Fruit fly (Drosophila melanogaster): ENCODE data around the gene primo-1.

Gene primo-1

DNA sequence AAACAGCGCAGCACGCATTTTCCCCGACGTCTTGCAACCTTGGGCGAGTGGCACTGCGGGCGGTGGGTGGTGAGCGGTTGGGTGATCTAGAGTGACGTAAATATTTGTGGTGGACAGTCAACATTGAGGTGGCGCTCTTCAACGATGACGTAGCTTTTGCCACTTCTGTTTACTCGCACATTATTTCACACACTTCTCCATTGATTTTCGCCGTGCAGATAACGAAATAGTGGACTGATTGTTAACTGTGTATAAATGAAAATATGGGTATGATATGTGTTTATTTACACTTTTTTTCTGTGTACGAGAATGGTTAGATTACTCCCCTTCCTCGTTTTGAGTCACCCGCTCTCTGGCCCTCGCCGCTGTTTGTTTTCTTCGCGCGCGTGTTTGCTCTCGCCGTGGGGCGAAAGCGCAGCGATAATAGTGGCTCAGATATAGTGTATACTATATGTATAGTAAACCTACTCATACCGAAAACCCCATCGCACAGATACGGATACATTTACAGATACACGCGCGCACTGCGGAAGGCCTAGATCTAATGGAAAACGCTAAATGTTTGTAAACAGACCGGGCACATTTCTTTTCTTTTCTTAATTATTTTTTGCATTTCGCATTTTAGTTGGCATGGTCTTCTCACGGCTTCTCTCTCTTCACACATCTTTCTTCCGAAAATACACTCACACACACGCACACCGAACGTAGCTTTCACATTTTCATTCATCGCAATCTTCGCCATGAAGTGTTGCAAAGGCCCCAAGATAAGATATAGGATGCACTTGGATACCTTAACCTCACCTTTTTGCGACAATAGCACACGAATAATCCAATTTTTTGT lies 25.0 kb downstream of the primo-1 start, which contains the start of gene omd (continued):
- peak; percentile 52; the same call in 1 of the 2 replicates for TF ChIP-seq chm (GFP tag; IDR thresholded peaks at IDR 0.05)
- TF ChIP-seq CG12219 (GFP tag; optimal IDR thresholded peaks at IDR 0.05), result peak; percentile 61
- peak; percentile 49 for TF ChIP-seq Xbp1 (GFP tag; optimal IDR thresholded peaks at IDR 0.05)
- no peak; the same call in 1 of the 2 replicates for TF ChIP-seq Ravus (GFP tag; IDR thresholded peaks at IDR 0.05)
- TF ChIP-seq CG6254 (GFP tag; optimal IDR thresholded peaks at IDR 0.05), result peak; percentile 61
- TF ChIP-seq toy (GFP tag; IDR thresholded peaks at IDR 0.05), result no peak
- peak; percentile 75 for TF ChIP-seq CG13296 (GFP tag; optimal IDR thresholded peaks at IDR 0.05)
- TF ChIP-seq CG17361 (GFP tag; IDR thresholded peaks at IDR 0.05), result no peak
- TF ChIP-seq NC2β (GFP tag; optimal IDR thresholded peaks at IDR 0.05), result peak; percentile 64
- TF ChIP-seq otp (GFP tag; IDR thresholded peaks at IDR 0.05), result peak; percentile 75; the same call in 1 of the 3 replicates
- no peak for TF ChIP-seq PHDP (tag; optimal IDR thresholded peaks at IDR 0.05)
- TF ChIP-seq CG4360 (GFP tag; IDR thresholded peaks at IDR 0.05), result peak; percentile 62
- no peak for TF ChIP-seq CG17568 (GFP tag; optimal IDR thresholded peaks at IDR 0.05)
- peak; percentile 60 for TF ChIP-seq CG1529 (GFP tag; optimal IDR thresholded peaks at IDR 0.05)
- no peak for TF ChIP-seq gt (GFP tag; IDR thresholded peaks at IDR 0.05)
- TF ChIP-seq dysf (GFP tag; IDR thresholded peaks at IDR 0.05), result peak; percentile 60; the same call in 2 of the 3 replicates
- peak; percentile 56; the same call in 1 of the 2 replicates for TF ChIP-seq CG10959 (GFP tag; IDR thresholded peaks at IDR 0.05)
- TF ChIP-seq hkb (optimal IDR thresholded peaks at IDR 0.05), result no peak
- TF ChIP-seq hkb (GFP tag; IDR thresholded peaks at IDR 0.05), result peak; percentile 77
- peak; percentile 56 for TF ChIP-seq CG13775 (GFP tag; optimal IDR thresholded peaks at IDR 0.05)
- TF ChIP-seq CG30020 (tag; optimal IDR thresholded peaks at IDR 0.05), result no peak
- no peak for TF ChIP-seq stc (GFP tag; IDR thresholded peaks at IDR 0.05)
- peak; percentile 25 for TF ChIP-seq Hr3 (GFP tag; optimal IDR thresholded peaks at IDR 0.05)
- TF ChIP-seq unc-4 (GFP tag; IDR thresholded peaks at IDR 0.05; ENCODE audit: partially characterized antibody), result no peak
- no peak for TF ChIP-seq emc (GFP tag; optimal IDR thresholded peaks at IDR 0.05)
- 0 out of 3 replicates have a peak, but pooled peaks have one; percentile 7 for TF ChIP-seq Mrtf (GFP tag; IDR thresholded peaks at IDR 0.05)
- TF ChIP-seq HmgZ (tag; optimal IDR thresholded peaks at IDR 0.05), result peak; percentile 71
- TF ChIP-seq CG11398 (GFP tag; optimal IDR thresholded peaks at IDR 0.05), result peak; percentile 31
- TF ChIP-seq HLHmδ (GFP tag; optimal IDR thresholded peaks at IDR 0.05), result peak; percentile 30
- peak; percentile 24 for TF ChIP-seq ERR (GFP tag; optimal IDR thresholded peaks at IDR 0.05)
- TF ChIP-seq tna (GFP tag; IDR thresholded peaks at IDR 0.05; ENCODE audit: partially characterized antibody), result no peak
- peak; percentile 54 for TF ChIP-seq CG16863 (GFP tag; optimal IDR thresholded peaks at IDR 0.05)
- peak; percentile 18; the same call in 1 of the 2 replicates for TF ChIP-seq ssp (GFP tag; IDR thresholded peaks at IDR 0.05)
- TF ChIP-seq CG8290 (GFP tag; optimal IDR thresholded peaks at IDR 0.05), result no peak
- peak in 1 of 2 experiments; percentile 51 for TF ChIP-seq CG8290 (tag; optimal IDR thresholded peaks at IDR 0.05)
- no peak for TF ChIP-seq nau (GFP tag; optimal IDR thresholded peaks at IDR 0.05)
- TF ChIP-seq Meics (GFP tag; optimal IDR thresholded peaks at IDR 0.05), result peak; percentile 66
- peak; percentile 52 for TF ChIP-seq CG14965 (GFP tag; optimal IDR thresholded peaks at IDR 0.05; ENCODE audit: borderline replicate concordance)
- no peak for TF ChIP-seq gfzf (GFP tag; optimal IDR thresholded peaks at IDR 0.05)
- TF ChIP-seq CG5180 (GFP tag; optimal IDR thresholded peaks at IDR 0.05), result no peak
- TF ChIP-seq Lhr (GFP tag; optimal IDR thresholded peaks at IDR 0.05), result no peak
- TF ChIP-seq Poxn (GFP tag; IDR thresholded peaks at IDR 0.05), result peak; percentile 19; the same call in 1 of the 2 replicates
- no peak for TF ChIP-seq luna (GFP tag; optimal IDR thresholded peaks at IDR 0.05)
- TF ChIP-seq CG1602 (GFP tag; optimal IDR thresholded peaks at IDR 0.05), result peak; percentile 19
- TF ChIP-seq Nf-YC (tag; optimal IDR thresholded peaks at IDR 0.05), result no peak
- peak; percentile 56 for TF ChIP-seq gcm2 (GFP tag; optimal IDR thresholded peaks at IDR 0.05)
- TF ChIP-seq CG8089 (GFP tag; optimal IDR thresholded peaks at IDR 0.05), result peak; percentile 37
- no peak for TF ChIP-seq tio (GFP tag; optimal IDR thresholded peaks at IDR 0.05)
- TF ChIP-seq zen (tag; optimal IDR thresholded peaks at IDR 0.05), result no peak
